Worm (Caenorhabditis elegans): ENCODE data around the gene C05G5.2.

ce11 chrX:14740019-14740418, 7.1 kb upstream of the C05G5.2 start, which contains the start of gene C05G5.1:
- TF ChIP-seq B0336.3 (GFP tag; IDR thresholded peaks at IDR 0.05) (no peak), dpl-1 (GFP tag; optimal IDR thresholded peaks at IDR 0.05) (no peak), unc-62 (GFP tag; optimal IDR thresholded peaks at IDR 0.05) (no peak), B0261.1 (tag; optimal IDR thresholded peaks at IDR 0.05) (no peak), ama-1 (optimal IDR thresholded peaks at IDR 0.05) (no peak), ama-1 (GFP tag; optimal IDR thresholded peaks at IDR 0.05) (no peak), snpc-4 (GFP tag; optimal IDR thresholded peaks at IDR 0.05) (no peak), snpc-4 (tag; optimal IDR thresholded peaks at IDR 0.05) (no peak), lin-35 (GFP tag; optimal IDR thresholded peaks at IDR 0.05) (no peak), nhr-80 (tag; optimal IDR thresholded peaks at IDR 0.05) (no peak), snpc-1.3 (tag; optimal IDR thresholded peaks at IDR 0.05; ENCODE audit: insufficient read depth) (no peak), ceh-27 (GFP tag; optimal IDR thresholded peaks at IDR 0.05) (no peak), lir-1 (GFP tag; conservative IDR thresholded peaks at IDR 0.05) (no peak)

Data from whole organism, young adult.